Worm (Caenorhabditis elegans) whole organism, L4/young adult: ENCODE results near the gene rmd-2.

ENCODE experiments used
- W03F9.2 ChIP-seq: fragments of 150-350 bp; optimal IDR thresholded peaks from 2 replicates; lab custom pipeline; 2014; ENCODE audit warnings: missing biosample characterization, missing genetic modification characterization
- him-1 ChIP-seq: sonication (generic microtip); optimal IDR thresholded peaks from 2 replicates; lab custom pipeline; 2016; ENCODE audit warnings: missing genotype, missing genetic modification reagents, missing genetic modification characterization, missing compliant biosample characterization

DNA sequence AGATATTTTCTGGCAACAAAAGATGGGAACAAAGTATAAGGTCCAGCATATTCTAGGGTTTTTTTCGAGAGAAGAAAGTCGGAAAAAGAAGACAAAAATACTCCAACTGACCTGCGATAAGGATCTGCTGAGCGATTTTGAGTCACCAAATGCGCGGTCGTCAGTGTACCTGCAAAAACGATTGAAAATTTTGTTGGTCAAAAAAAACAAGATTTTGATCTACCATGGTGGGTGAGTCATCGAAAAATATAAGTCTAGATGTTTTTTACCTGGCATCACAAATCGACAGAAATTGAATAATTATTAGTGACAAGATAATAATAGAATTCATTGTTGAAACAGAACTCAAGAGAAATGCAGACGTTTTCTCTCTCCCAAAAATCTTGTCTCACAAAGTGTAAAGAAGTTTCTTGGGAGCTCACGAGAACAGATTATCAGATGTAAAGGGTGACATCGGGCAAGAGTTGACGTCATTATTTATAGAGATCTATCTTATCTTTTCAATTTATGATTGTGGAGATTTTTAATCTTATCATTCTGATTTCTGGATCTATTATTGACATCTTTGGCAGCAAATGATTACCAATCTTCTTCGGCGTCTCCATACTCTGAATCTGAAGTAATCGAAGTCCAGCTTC, 731 bp downstream of the rmd-2 start:
- TF ChIP-seq W03F9.2 (tag; lab: Kevin White, UChicago) (no peak), him-1 (tag; lab: Kevin White, UChicago) (no peak)
